Worm (Caenorhabditis elegans): Measurements from ENCODE around the gene srd-58.

srd-58 gene

DNA sequence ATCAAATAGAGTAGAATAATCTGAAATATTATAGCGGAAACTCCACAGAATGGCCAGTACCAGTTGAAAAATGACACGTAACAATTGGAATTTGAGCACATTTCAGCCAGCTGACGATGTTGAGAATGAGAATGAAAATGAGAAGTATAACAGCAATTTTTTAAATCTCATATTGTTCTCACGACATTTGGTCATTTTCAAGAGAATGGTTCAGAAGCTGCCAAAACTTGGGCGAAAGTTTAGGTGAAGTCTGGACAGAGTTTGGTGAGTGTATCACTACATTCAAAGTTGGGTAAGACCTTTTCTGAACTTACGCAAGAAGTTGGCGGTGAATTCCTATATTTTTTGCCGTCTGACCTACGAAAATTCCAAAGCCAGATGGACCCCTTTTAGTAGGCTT lies at the start of gene srd-58:
srd-58 (minus strand) TSS at position 101 of the 400 bp plus-strand sequence.
- TF ChIP-seq F22D6.2 (tag; optimal IDR thresholded peaks at IDR 0.05), result no peak
- no peak for TF ChIP-seq B0019.2 (GFP tag; conservative IDR thresholded peaks at IDR 0.05)
- no peak for TF ChIP-seq lsy-27 (tag; optimal IDR thresholded peaks at IDR 0.05; ENCODE audit: borderline replicate concordance, insufficient read depth)
- TF ChIP-seq dpff-1 (tag; optimal IDR thresholded peaks at IDR 0.05), result no peak
- TF ChIP-seq mcd-1 (GFP tag; IDR thresholded peaks at IDR 0.05), result no peak
- no peak for TF ChIP-seq B0261.1 (tag; optimal IDR thresholded peaks at IDR 0.05)
- no peak for TF ChIP-seq sea-2 (GFP tag; IDR thresholded peaks at IDR 0.05)
- no peak for TF ChIP-seq fkh-3 (tag; optimal IDR thresholded peaks at IDR 0.05)
- no peak for TF ChIP-seq mel-28 (tag; optimal IDR thresholded peaks at IDR 0.05; ENCODE audit: borderline replicate concordance)
- TF ChIP-seq pha-4 (tag; optimal IDR thresholded peaks at IDR 0.05), result no peak
- TF ChIP-seq tbx-9 (tag; optimal IDR thresholded peaks at IDR 0.05; ENCODE audit: borderline replicate concordance), result no peak
- TF ChIP-seq nhr-90 (tag; optimal IDR thresholded peaks at IDR 0.05), result no peak
- TF ChIP-seq hrde-1 (tag; optimal IDR thresholded peaks at IDR 0.05; ENCODE audit: borderline replicate concordance), result no peak
- no peak for TF ChIP-seq B0035.1 (tag; optimal IDR thresholded peaks at IDR 0.05)
- TF ChIP-seq Y79H2A.3 (GFP tag; conservative IDR thresholded peaks at IDR 0.05), result no peak
- no peak for TF ChIP-seq ceh-40 (GFP tag; IDR thresholded peaks at IDR 0.05)
- TF ChIP-seq cebp-1 (GFP tag; IDR thresholded peaks at IDR 0.05), result no peak
- TF ChIP-seq cebp-1 (tag; optimal IDR thresholded peaks at IDR 0.05), result no peak
- no peak for TF ChIP-seq ztf-6 (GFP tag; IDR thresholded peaks at IDR 0.05)
- TF ChIP-seq him-1 (tag; optimal IDR thresholded peaks at IDR 0.05), result no peak

DNA sequence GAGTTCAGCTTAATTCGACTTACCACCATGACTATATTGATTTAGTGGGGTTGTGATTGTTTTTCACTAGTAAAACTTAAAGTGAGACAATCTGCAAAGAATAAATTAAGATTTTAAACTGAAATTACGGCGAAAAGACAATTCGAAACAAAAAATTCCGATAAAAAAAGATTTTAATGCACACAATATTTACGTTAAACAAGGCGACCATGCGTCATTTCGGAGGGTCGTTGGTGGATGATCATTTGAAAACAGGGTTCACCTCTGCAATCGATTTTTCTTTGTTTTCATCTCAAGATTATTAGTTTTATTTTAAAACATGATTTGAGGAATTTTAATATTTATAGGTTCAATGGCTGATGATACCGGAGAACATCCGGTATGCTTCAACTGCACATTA lies 48.2 kb upstream of the srd-58 start, which contains the start of gene lsm-4:
lsm-4 (minus strand) TSS at position 91 of the 400 bp plus-strand sequence.
- TF ChIP-seq dpl-1 (GFP tag; optimal IDR thresholded peaks at IDR 0.05) (no peak), unc-130 (GFP tag; optimal IDR thresholded peaks at IDR 0.05) (no peak), nhr-90 (tag; optimal IDR thresholded peaks at IDR 0.05) (no peak), attf-3 (GFP tag; conservative IDR thresholded peaks at IDR 0.05) (peak; percentile 86)

DNA sequence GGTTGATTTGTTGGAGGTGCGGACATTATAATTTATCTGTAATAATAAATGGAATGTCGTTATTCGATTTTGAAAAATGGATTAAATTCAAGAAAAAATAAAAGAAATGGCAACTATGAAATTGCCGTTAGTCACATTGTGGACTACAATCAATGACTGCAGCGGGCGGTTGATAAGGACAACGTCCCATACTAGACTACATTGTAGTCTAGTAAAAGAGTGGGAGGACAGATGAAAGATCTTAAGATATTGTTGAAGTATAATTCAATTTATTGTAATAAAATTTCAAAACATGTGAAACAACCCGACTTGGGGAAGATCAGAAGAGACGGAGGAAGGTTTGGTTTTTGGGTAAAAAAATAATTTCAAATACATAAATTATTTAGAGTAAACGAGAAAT lies 47.1 kb upstream of the srd-58 start, which contains the start of the genes prx-13 and ada-2:
prx-13 (minus strand) TSS at position 38 of the 400 bp plus-strand sequence.
ada-2 (plus strand) TSS at position 282 of the 400 bp plus-strand sequence.
- TF ChIP-seq F33H1.4 (GFP tag; IDR thresholded peaks at IDR 0.05) (no peak), nfyb-1 (GFP tag; IDR thresholded peaks at IDR 0.05) (no peak), snpc-4 (GFP tag; optimal IDR thresholded peaks at IDR 0.05) (no peak), snpc-4 (tag; optimal IDR thresholded peaks at IDR 0.05) (peak in 1 of 4 experiments; percentile 15), nhr-80 (tag; optimal IDR thresholded peaks at IDR 0.05) (peak; percentile 62), rcor-1 (GFP tag; IDR thresholded peaks at IDR 0.05) (no peak)

DNA sequence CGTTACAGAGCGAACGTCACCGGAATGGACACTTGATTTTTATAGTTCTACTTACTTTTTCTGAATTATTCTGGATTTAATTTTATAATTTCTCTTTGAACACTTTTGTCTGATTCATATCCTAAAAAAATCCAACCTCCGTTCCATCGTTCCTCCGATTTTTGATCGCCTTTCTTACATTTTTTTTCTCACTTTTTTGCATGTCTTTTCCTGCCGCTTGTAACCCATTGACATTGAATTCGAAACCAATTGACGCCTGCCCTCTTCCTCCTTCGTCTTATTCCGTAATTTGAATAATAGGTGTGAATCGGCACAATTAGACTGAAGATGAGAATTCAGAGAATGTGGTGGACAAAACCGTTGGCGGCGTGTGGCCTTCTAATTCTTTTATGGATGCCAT lies 40.7 kb upstream of the srd-58 start, which contains the start of gene skpo-3:
skpo-3 (plus strand) TSS at position 301 of the 400 bp plus-strand sequence.
- no peak for TF ChIP-seq Y53G8AR.9 (GFP tag; conservative IDR thresholded peaks at IDR 0.05)
- TF ChIP-seq F10E7.11 (tag; optimal IDR thresholded peaks at IDR 0.05), result no peak
- TF ChIP-seq hmg-1.2 (GFP tag; IDR thresholded peaks at IDR 0.05), result no peak
- no peak for TF ChIP-seq aptf-3 (GFP tag; IDR thresholded peaks at IDR 0.05)
- TF ChIP-seq C17E4.6 (GFP tag; IDR thresholded peaks at IDR 0.05), result no peak
- no peak for TF ChIP-seq lir-1 (GFP tag; conservative IDR thresholded peaks at IDR 0.05)
- no peak for TF ChIP-seq rpc-1 (optimal IDR thresholded peaks at IDR 0.05)
- TF ChIP-seq rpc-1 (tag; optimal IDR thresholded peaks at IDR 0.05), result no peak
- TF ChIP-seq dpff-1 (tag; optimal IDR thresholded peaks at IDR 0.05), result no peak
- no peak for TF ChIP-seq C06A6.2 (GFP tag; conservative IDR thresholded peaks at IDR 0.05)
- TF ChIP-seq nhr-27 (tag; optimal IDR thresholded peaks at IDR 0.05), result no peak
- TF ChIP-seq ccch-3 (GFP tag; optimal IDR thresholded peaks at IDR 0.05), result no peak
- TF ChIP-seq F49E8.2 (tag; optimal IDR thresholded peaks at IDR 0.05; ENCODE audit: insufficient read depth), result no peak
- no peak for TF ChIP-seq ama-1 (optimal IDR thresholded peaks at IDR 0.05)
- no peak for TF ChIP-seq ama-1 (GFP tag; optimal IDR thresholded peaks at IDR 0.05)
- no peak for TF ChIP-seq sea-2 (GFP tag; IDR thresholded peaks at IDR 0.05)
- no peak for TF ChIP-seq ztf-26 (tag; optimal IDR thresholded peaks at IDR 0.05)
